Worm (Caenorhabditis elegans) whole organism, mixed stage, embryonic: ENCODE measurements around the gene srh-269.

Experiments used
- M03D4.4 ChIP-seq: sonication (generic microtip); optimal IDR thresholded peaks from 2 replicates; lab custom pipeline; 2017; ENCODE audit warnings: mild to moderate bottlenecking, missing genetic modification characterization, missing compliant biosample characterization
- bed-3 ChIP-seq: fragments of 200-800 bp; sonication (Bioruptor generic); optimal IDR thresholded peaks from 3 replicates; lab custom pipeline; 2018; ENCODE audit warnings: mild to moderate bottlenecking, missing genetic modification characterization, moderate library complexity, missing compliant biosample characterization
- ceh-39 ChIP-seq: fragments of 150-350 bp; optimal IDR thresholded peaks from 2 replicates; lab custom pipeline; 2014; ENCODE audit warnings: missing biosample characterization, missing genetic modification characterization
- ceh-43 ChIP-seq: fragments of 200-800 bp; sonication (Bioruptor generic); optimal IDR thresholded peaks from 2 replicates; lab custom pipeline; 2018; ENCODE audit warnings: mild to moderate bottlenecking, missing genetic modification characterization, moderate library complexity, missing compliant biosample characterization
- ceh-83 ChIP-seq: fragments of 200-800 bp; sonication (Bioruptor generic); optimal IDR thresholded peaks from 2 replicates; lab custom pipeline; 2018; ENCODE audit warnings: mild to moderate bottlenecking, missing genetic modification characterization, missing compliant biosample characterization
- ces-1 ChIP-seq: fragments of 150-350 bp; optimal IDR thresholded peaks from 2 replicates; lab custom pipeline; 2014; ENCODE audit warnings: missing biosample characterization, missing genetic modification reagents, missing genetic modification characterization
- cnd-1 ChIP-seq: fragments of 200-800 bp; sonication (Bioruptor generic); optimal IDR thresholded peaks from 2 replicates; lab custom pipeline; 2018; ENCODE audit warnings: mild to moderate bottlenecking, missing genetic modification characterization, missing compliant biosample characterization
- elt-1 ChIP-seq: sonication (generic microtip); optimal IDR thresholded peaks from 2 replicates; lab custom pipeline; 2017; ENCODE audit warnings: missing genetic modification characterization, mild to moderate bottlenecking, missing compliant biosample characterization, antibody characterized with exemption, moderate library complexity, borderline replicate concordance; ENCODE audit not compliant: insufficient read depth
- elt-3 ChIP-seq: fragments of 150-350 bp; optimal IDR thresholded peaks from 2 replicates; lab custom pipeline; 2014; ENCODE audit warnings: missing biosample characterization, missing genetic modification characterization
- ham-2 ChIP-seq: fragments of 200-800 bp; sonication (Bioruptor generic); optimal IDR thresholded peaks from 2 replicates; lab custom pipeline; 2018; ENCODE audit warnings: mild to moderate bottlenecking, missing genetic modification characterization, missing compliant biosample characterization
- hlh-1 ChIP-seq: fragments of 150-350 bp; optimal IDR thresholded peaks from 2 replicates; lab custom pipeline; 2014; ENCODE audit warnings: missing biosample characterization, missing genetic modification reagents, missing genetic modification characterization
- lin-13 ChIP-seq: fragments of 150-350 bp; optimal IDR thresholded peaks from 2 replicates; lab custom pipeline; 2014; ENCODE audit warnings: missing biosample characterization, missing genetic modification characterization
- lsy-2 ChIP-seq: fragments of 150-350 bp; optimal IDR thresholded peaks from 2 replicates; lab custom pipeline; 2014; ENCODE audit warnings: missing biosample characterization, missing genetic modification characterization
- mep-1 ChIP-seq: fragments of 150-350 bp; optimal IDR thresholded peaks from 2 replicates; lab custom pipeline; 2017; ENCODE audit warnings: missing biosample characterization, missing genetic modification reagents, missing genetic modification characterization, inconsistent platforms
- mls-2 ChIP-seq: sonication (generic microtip); optimal IDR thresholded peaks from 2 replicates; lab custom pipeline; 2016; ENCODE audit warnings: mild to moderate bottlenecking, missing genetic modification characterization, moderate library complexity, missing compliant biosample characterization
- nhr-12 ChIP-seq: fragments of 150-350 bp; optimal IDR thresholded peaks from 2 replicates; lab custom pipeline; 2014; ENCODE audit warnings: missing biosample characterization, missing genetic modification characterization
- nhr-2 ChIP-seq: fragments of 150-350 bp; optimal IDR thresholded peaks from 2 replicates; lab custom pipeline; 2014; ENCODE audit warnings: missing biosample characterization, missing genetic modification characterization
- nhr-237 ChIP-seq: fragments of 150-350 bp; optimal IDR thresholded peaks from 2 replicates; lab custom pipeline; 2014; ENCODE audit warnings: missing biosample characterization, missing genetic modification characterization
- nhr-28 ChIP-seq: fragments of 150-350 bp; optimal IDR thresholded peaks from 2 replicates; lab custom pipeline; 2014; ENCODE audit warnings: missing biosample characterization, missing genetic modification characterization
- nhr-76 ChIP-seq: sonication (generic microtip); optimal IDR thresholded peaks from 2 replicates; lab custom pipeline; 2017; ENCODE audit warnings: missing biosample characterization, missing genetic modification characterization
- pha-4 ChIP-seq: fragments of 150-350 bp; optimal IDR thresholded peaks from 2 replicates; lab custom pipeline; 2018; ENCODE audit warnings: missing biosample characterization, missing genetic modification reagents, missing genetic modification characterization
- sem-2 ChIP-seq: fragments of 200-800 bp; sonication (Bioruptor generic); optimal IDR thresholded peaks from 2 replicates; lab custom pipeline; 2018; ENCODE audit warnings: mild to moderate bottlenecking, missing genetic modification characterization, missing compliant biosample characterization
- snpc-4 ChIP-seq: fragments of 150-350 bp; optimal IDR thresholded peaks from 2 replicates; lab custom pipeline; 2014; ENCODE audit warnings: missing biosample characterization, missing genetic modification characterization
- sptf-1 ChIP-seq: sonication (generic microtip); optimal IDR thresholded peaks from 2 replicates; lab custom pipeline; 2017; ENCODE audit warnings: mild to moderate bottlenecking, missing genetic modification characterization, moderate library complexity, missing compliant biosample characterization
- unc-120 ChIP-seq: sonication (generic microtip); optimal IDR thresholded peaks from 2 replicates; lab custom pipeline; 2017; ENCODE audit warnings: missing genetic modification characterization, missing compliant biosample characterization; ENCODE audit not compliant: poor library complexity, severe bottlenecking
- unc-39 ChIP-seq: fragments of 150-350 bp; optimal IDR thresholded peaks from 2 replicates; lab custom pipeline; 2014; ENCODE audit warnings: missing biosample characterization, missing genetic modification characterization
- unc-62 ChIP-seq: fragments of 150-350 bp; optimal IDR thresholded peaks from 2 replicates; lab custom pipeline; 2014; ENCODE audit warnings: missing biosample characterization, missing genetic modification reagents, missing genetic modification characterization
- zip-8 ChIP-seq: fragments of 150-350 bp; optimal IDR thresholded peaks from 2 replicates; lab custom pipeline; 2014; ENCODE audit warnings: missing biosample characterization, missing genetic modification characterization
- ztf-11 ChIP-seq: fragments of 150-350 bp; optimal IDR thresholded peaks from 2 replicates; lab custom pipeline; 2014; ENCODE audit warnings: missing biosample characterization, missing genetic modification characterization

The srh-269 gene

DNA sequence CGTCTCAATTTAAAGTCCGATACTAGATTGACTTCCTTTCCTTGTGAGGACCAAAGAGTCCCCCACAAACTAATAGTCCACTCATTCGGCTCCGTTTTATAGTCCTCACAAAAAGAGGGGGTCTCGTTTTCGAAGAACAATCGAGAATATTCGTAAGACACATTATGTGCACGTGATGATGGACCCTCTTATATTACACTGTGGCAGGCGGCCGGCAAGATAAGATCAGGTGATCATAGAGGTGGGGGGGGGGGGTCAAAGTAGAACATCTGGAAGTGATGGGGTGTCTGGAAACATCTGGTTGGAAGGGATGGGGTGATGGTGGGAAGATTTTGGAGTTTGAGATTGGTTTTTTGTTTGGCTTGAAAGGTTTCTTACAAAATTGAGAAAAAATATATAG lies 6.6 kb upstream of the srh-269 start:
- TF ChIP-seq ham-2 (GFP tag; lab: Kevin White, UChicago): no peak
- TF ChIP-seq unc-62: peak; percentile 33
- peak; percentile 13 for TF ChIP-seq unc-120 (tag; lab: Kevin White, UChicago)
- no peak for TF ChIP-seq bed-3 (GFP tag; lab: Kevin White, UChicago)
- TF ChIP-seq sem-2: no peak
- no peak for TF ChIP-seq nhr-237
- TF ChIP-seq hlh-1 (tag; lab: Kevin White, UChicago): peak; percentile 22

DNA sequence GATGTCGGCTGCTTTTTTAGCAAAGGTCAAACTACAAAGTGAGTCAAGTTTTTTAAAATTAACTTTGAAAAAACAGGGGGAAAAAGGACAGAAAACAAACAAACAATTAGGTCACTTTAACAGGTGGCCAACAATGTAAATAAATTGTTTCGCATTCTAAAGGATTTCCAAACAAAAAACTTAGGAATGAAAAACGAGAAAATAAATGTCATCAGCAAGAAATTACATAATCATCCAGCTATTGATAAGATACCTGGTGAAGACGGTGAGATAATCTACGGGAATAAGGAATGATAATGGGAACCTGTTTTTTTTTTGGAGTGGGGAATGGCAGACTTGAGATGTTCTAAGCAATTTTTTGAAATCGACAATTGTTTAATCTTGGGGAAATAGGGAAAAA lies 4.3 kb upstream of the srh-269 start:
- peak; percentile 60 for TF ChIP-seq elt-3 (tag; lab: Kevin White, UChicago)
- no peak for TF ChIP-seq snpc-4 (tag; lab: Kevin White, UChicago)
- no peak for TF ChIP-seq mep-1 (tag; lab: Kevin White, UChicago)
- TF ChIP-seq ceh-39 (tag; lab: Kevin White, UChicago): no peak
- TF ChIP-seq, all 35 proteins: peak for 1

DNA sequence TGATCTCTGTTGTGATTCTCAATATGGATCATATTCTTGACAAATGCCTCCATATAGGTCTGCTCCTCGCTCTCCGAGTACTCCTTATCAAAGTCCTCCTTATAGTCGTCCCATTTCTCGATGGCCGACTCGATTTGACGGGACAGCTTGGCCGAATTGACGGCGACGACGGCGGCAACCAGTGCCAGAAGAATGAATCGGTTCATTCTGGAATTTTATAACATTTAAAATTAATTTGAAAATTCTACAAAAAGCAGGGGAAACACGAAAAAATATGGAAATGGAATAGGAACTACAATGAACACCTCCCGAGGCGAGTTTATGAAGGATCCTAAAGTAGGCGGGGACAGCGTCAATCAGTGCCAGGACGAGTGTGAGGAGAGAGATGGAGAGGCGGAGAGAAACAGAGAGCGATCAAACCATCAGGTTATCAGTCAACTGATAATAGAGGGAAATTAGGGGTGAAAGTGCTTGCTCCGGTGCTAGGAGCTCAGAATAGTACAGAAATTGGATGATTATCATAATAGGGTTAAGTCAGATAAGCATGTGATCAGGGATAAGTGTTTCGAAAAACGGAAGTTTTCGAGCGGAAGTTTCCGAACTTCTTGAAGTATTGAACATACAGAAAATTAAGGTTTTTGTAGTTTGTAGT lies 3.4 kb upstream of the srh-269 start, which contains the start of gene cpl-1:
Gene cpl-1, minus strand, starts transcription at position 207 of the 652 bp plus-strand sequence.
- no peak for TF ChIP-seq nhr-2 (tag; lab: Kevin White, UChicago)
- peak; percentile 42 for TF ChIP-seq unc-120 (tag; lab: Kevin White, UChicago)
- TF ChIP-seq, all 35 proteins: peak for 1

DNA sequence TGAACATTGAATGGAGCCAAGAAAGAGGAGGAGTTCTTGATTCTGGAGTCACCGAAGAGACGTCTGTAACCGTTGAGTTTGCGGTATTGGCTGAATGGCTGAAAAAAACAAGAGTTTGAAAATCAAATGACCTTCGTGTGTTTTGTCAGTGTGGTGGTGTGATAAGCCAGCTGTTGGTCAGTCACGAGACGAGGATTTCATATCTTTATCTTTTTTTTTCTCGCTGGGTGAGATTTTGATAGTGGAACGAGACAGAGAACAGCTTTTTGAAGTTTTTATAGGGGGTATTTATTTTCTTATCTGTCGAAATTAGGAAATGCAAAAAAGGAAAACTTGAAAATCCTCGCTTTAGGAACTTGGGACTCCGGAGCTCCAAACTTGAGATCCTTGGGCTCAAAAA lies 2.7 kb upstream of the srh-269 start:
- no peak for TF ChIP-seq cnd-1
- peak; percentile 29 for TF ChIP-seq hlh-1 (tag; lab: Kevin White, UChicago)
- no peak for TF ChIP-seq nhr-12
- no peak for TF ChIP-seq ceh-43
- TF ChIP-seq zip-8: no peak
- no peak for TF ChIP-seq elt-3 (tag; lab: Kevin White, UChicago)

DNA sequence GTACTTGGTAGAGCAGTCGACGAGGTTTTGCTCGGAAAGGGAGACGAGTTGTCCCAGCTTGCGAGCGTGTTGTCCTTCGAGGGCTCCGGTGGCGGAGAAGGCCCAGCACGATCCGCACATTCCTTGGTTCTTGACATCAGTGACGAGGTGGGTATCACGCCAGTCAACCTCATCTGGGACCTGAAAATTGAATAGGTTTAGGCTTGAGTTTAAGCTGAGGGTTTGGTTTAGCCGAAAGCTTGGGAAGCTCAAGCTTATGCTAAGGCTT lies 1.9 kb upstream of the srh-269 start:
- no peak for TF ChIP-seq zip-8
- no peak for TF ChIP-seq pha-4
- TF ChIP-seq mep-1 (tag; lab: Kevin White, UChicago): no peak
- TF ChIP-seq elt-1 (tag; lab: Kevin White, UChicago): no peak
- TF ChIP-seq ztf-11 (tag; lab: Kevin White, UChicago): no peak
- no peak for TF ChIP-seq sptf-1
- TF ChIP-seq ces-1: no peak
- no peak for TF ChIP-seq unc-120 (tag; lab: Kevin White, UChicago)
- TF ChIP-seq ham-2 (GFP tag; lab: Kevin White, UChicago): no peak
- no peak for TF ChIP-seq nhr-2 (tag; lab: Kevin White, UChicago)
- no peak for TF ChIP-seq bed-3 (GFP tag; lab: Kevin White, UChicago)
- TF ChIP-seq nhr-12: no peak
- no peak for TF ChIP-seq nhr-76 (tag; lab: Kevin White, UChicago)
- TF ChIP-seq lsy-2 (tag; lab: Kevin White, UChicago): no peak
- TF ChIP-seq sem-2: no peak
- no peak for TF ChIP-seq nhr-28 (tag; lab: Kevin White, UChicago)
- no peak for TF ChIP-seq ceh-83
- no peak for TF ChIP-seq M03D4.4 (tag; lab: Kevin White, UChicago)

DNA sequence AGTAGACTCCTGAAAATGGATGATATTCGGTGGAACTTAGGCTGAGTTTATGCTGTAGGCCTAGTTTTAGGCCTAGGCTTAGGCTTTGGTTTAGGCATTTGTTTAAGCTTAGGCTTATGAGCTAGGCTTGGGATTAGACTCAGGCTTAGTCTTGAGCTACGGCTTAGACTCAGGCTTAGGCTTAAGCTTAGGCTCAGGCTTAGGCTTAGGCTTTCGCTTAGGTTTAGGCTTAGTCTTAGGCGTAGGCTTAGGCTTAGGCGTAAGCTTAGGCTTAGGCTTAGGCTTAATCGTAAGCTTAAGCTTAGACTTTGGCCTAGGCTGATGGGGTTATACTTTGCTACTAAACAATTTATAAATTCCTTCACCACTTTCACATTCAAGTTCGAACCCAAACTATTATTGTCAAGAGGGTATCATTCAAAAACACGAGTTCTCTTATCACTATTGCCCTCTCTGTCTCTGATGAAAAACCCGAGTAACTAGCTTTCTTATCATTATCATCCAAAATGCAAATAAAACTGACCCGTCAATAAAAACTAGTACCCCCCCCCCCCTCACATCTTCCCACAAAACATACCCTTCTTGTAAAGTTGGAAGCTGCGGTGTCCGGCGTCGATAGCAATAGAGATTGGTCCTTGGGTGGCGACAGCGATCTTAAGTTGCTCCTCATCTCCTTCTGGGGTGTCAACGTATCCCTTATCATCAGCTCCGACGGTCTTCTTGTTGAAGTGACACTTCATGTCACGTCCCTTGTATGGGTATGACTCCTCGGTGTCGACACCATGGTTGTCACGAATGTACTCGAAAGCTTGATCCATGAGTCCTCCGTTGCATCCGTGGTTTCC lies 1.3 kb upstream of the srh-269 start:
- no peak for TF ChIP-seq unc-39 (tag; lab: Kevin White, UChicago)
- TF ChIP-seq ceh-83: no peak
- no peak for TF ChIP-seq mls-2 (tag; lab: Kevin White, UChicago)
- TF ChIP-seq ceh-39 (tag; lab: Kevin White, UChicago): no peak
- TF ChIP-seq hlh-1 (tag; lab: Kevin White, UChicago): no peak
- TF ChIP-seq cnd-1: no peak
- no peak for TF ChIP-seq ham-2 (GFP tag; lab: Kevin White, UChicago)
- TF ChIP-seq sptf-1: no peak
- TF ChIP-seq pha-4: no peak
- TF ChIP-seq nhr-2 (tag; lab: Kevin White, UChicago): no peak
- TF ChIP-seq elt-1 (tag; lab: Kevin White, UChicago): no peak
- TF ChIP-seq lin-13 (tag; lab: Kevin White, UChicago): no peak
